Fruit fly (Drosophila melanogaster) whole organism, prepupa: Measurements from ENCODE around the gene Oga.

Experiments
- CG6808 ChIP-seq: fragments of 200-800 bp; sonication (Bioruptor generic); optimal IDR thresholded peaks from 3 replicates; lab custom pipeline; 2017; ENCODE audit warnings: missing biosample characterization, missing genetic modification characterization, mild to moderate bottlenecking, moderate library complexity, missing genetic modification reagents
- CG6854 ChIP-seq: fragments of 200-800 bp; sonication (Bioruptor generic); optimal IDR thresholded peaks from 2 replicates; lab custom pipeline; 2017; ENCODE audit warnings: missing biosample characterization, mild to moderate bottlenecking, missing genetic modification characterization
- Hr39 ChIP-seq: fragments of 200-800 bp; sonication (Bioruptor generic); optimal IDR thresholded peaks from 2 replicates; lab custom pipeline; 2016; ENCODE audit warnings: missing biosample characterization, missing genetic modification characterization
- acj6 ChIP-seq: fragments of 200-800 bp; sonication (Bioruptor generic); optimal IDR thresholded peaks from 3 replicates; lab custom pipeline; 2016; ENCODE audit warnings: missing biosample characterization, missing genetic modification characterization

dm6 chr3R:21187394-21188392 lies 31.2 kb upstream of the Oga start:
- TF ChIP-seq acj6 (GFP tag; lab: Kevin White, UChicago), result no peak
- TF ChIP-seq CG6854 (GFP tag; lab: Kevin White, UChicago), result no peak
- TF ChIP-seq CG6808 (GFP tag; lab: Kevin White, UChicago), result no peak
- TF ChIP-seq Hr39, result no peak
